Fruit fly (Drosophila melanogaster) whole organism, pupa: Measurements from ENCODE around the gene CG1607.

Experiments used
- CG10348 ChIP-seq: fragments of 200-800 bp; sonication (Bioruptor generic); IDR thresholded peaks from 2 replicates; pipeline ENCODE4 v1.3.6; 2022; ENCODE audit warnings: missing biosample characterization, missing genetic modification characterization
- CG12605 ChIP-seq: fragments of 200-800 bp; sonication (Bioruptor generic); IDR thresholded peaks from 2 replicates; pipeline ENCODE4 v1.3.6; 2022; ENCODE audit warnings: missing biosample characterization, missing genetic modification characterization
- CG13204 ChIP-seq: fragments of 200-800 bp; sonication (Bioruptor generic); optimal IDR thresholded peaks from 2 replicates; lab custom pipeline; 2018; ENCODE audit warnings: missing biosample characterization, mild to moderate bottlenecking, missing genetic modification characterization, moderate library complexity
- CG14655 ChIP-seq: fragments of 200-800 bp; sonication (Bioruptor generic); optimal IDR thresholded peaks from 3 replicates; lab custom pipeline; 2017; ENCODE audit warnings: mild to moderate bottlenecking, missing biosample characterization, missing genetic modification reagents, missing genetic modification characterization
- CG15710 ChIP-seq: fragments of 200-800 bp; sonication (Bioruptor generic); optimal IDR thresholded peaks from 2 replicates; lab custom pipeline; 2018; ENCODE audit warnings: missing biosample characterization, mild to moderate bottlenecking, missing genetic modification characterization, moderate library complexity
- CG17806 ChIP-seq: fragments of 200-800 bp; sonication (Bioruptor generic); optimal IDR thresholded peaks from 2 replicates; lab custom pipeline; 2018; ENCODE audit warnings: missing biosample characterization, mild to moderate bottlenecking, missing genetic modification characterization, moderate library complexity
- CG32121 ChIP-seq: fragments of 200-800 bp; sonication (Bioruptor generic); IDR thresholded peaks from 2 replicates; pipeline ENCODE4 v1.3.6; 2022; ENCODE audit warnings: missing biosample characterization, missing genetic modification characterization
- CG34367 ChIP-seq: fragments of 200-800 bp; sonication (Bioruptor generic); optimal IDR thresholded peaks from 2 replicates; lab custom pipeline; 2018; ENCODE audit warnings: missing biosample characterization, mild to moderate bottlenecking, missing genetic modification characterization
- CG4496 ChIP-seq: fragments of 200-800 bp; sonication (Bioruptor generic); IDR thresholded peaks from 3 replicates; pipeline ENCODE4 v1.3.6; 2022; ENCODE audit warnings: missing biosample characterization, missing genetic modification characterization
- CG8159 ChIP-seq: fragments of 200-800 bp; sonication (Bioruptor generic); optimal IDR thresholded peaks from 3 replicates; lab custom pipeline; 2018; ENCODE audit warnings: missing biosample characterization, mild to moderate bottlenecking, missing genetic modification characterization, moderate library complexity
- CG8301 ChIP-seq: fragments of 200-800 bp; sonication (Bioruptor generic); optimal IDR thresholded peaks from 2 replicates; lab custom pipeline; 2018; ENCODE audit warnings: missing biosample characterization, mild to moderate bottlenecking, missing genetic modification characterization
- CG9948 ChIP-seq: fragments of 200-800 bp; sonication (Bioruptor generic); optimal IDR thresholded peaks from 2 replicates; lab custom pipeline; 2018; ENCODE audit warnings: missing biosample characterization, mild to moderate bottlenecking, missing genetic modification characterization, moderate library complexity
- D1 ChIP-seq: fragments of 200-800 bp; sonication (Bioruptor generic); optimal IDR thresholded peaks from 2 replicates; lab custom pipeline; 2018; ENCODE audit warnings: missing biosample characterization, mild to moderate bottlenecking, missing genetic modification characterization, moderate library complexity
- EcR ChIP-seq: fragments of 200-800 bp; sonication (Bioruptor generic); optimal IDR thresholded peaks from 3 replicates; lab custom pipeline; 2019; ENCODE audit warnings: missing biosample characterization, missing genetic modification characterization, mild to moderate bottlenecking, moderate library complexity, missing genetic modification reagents
- Ets98B ChIP-seq: fragments of 200-800 bp; sonication (Bioruptor generic); IDR thresholded peaks from 2 replicates; pipeline ENCODE4 v1.3.6; 2022; ENCODE audit warnings: missing biosample characterization, missing genetic modification characterization
- Pif1A ChIP-seq: fragments of 200-800 bp; sonication (Bioruptor generic); optimal IDR thresholded peaks from 3 replicates; lab custom pipeline; 2016; ENCODE audit warnings: missing biosample characterization, missing genetic modification characterization
- Pif1B ChIP-seq: fragments of 200-800 bp; sonication (Bioruptor generic); optimal IDR thresholded peaks from 3 replicates; lab custom pipeline; 2016; ENCODE audit warnings: missing biosample characterization, missing genetic modification characterization
- Snoo ChIP-seq: fragments of 200-800 bp; sonication (Bioruptor generic); optimal IDR thresholded peaks from 3 replicates; lab custom pipeline; 2017; ENCODE audit warnings: missing biosample characterization, mild to moderate bottlenecking, missing genetic modification characterization, inconsistent platforms
- fd96Ca ChIP-seq: fragments of 200-800 bp; sonication (Bioruptor generic); IDR thresholded peaks from 3 replicates; pipeline ENCODE4 v1.3.6; 2022; ENCODE audit warnings: missing biosample characterization, missing genetic modification characterization
- gl ChIP-seq: fragments of 200-800 bp; sonication (Bioruptor generic); optimal IDR thresholded peaks from 2 replicates; lab custom pipeline; 2018; ENCODE audit warnings: missing biosample characterization, mild to moderate bottlenecking, missing genetic modification characterization
- rn ChIP-seq: fragments of 200-800 bp; sonication (Bioruptor generic); IDR thresholded peaks from 2 replicates; pipeline ENCODE4 v1.3.6; 2022; ENCODE audit warnings: missing biosample characterization, missing genetic modification characterization

CG1607 gene

dm6 chr3R:31381216-31381688, 657 bp upstream of the CG1607 start:
- TF ChIP-seq CG15710 (tag; lab: Kevin White, UChicago) (peak; percentile 60), Ets98B (GFP tag; lab: Robert Waterston, UW) (peak; percentile 66), EcR (no peak), CG4496 (GFP tag; lab: Robert Waterston, UW) (peak; percentile 78), CG8159 (tag; lab: Kevin White, UChicago) (peak; percentile 42), CG8301 (tag; lab: Kevin White, UChicago) (peak; percentile 56), CG9948 (tag; lab: Kevin White, UChicago) (peak; percentile 44), CG12605 (peak; percentile 34; the same call in 1 of the 2 replicates), Pif1A (peak; percentile 56), CG13204 (no peak), Pif1B (GFP tag; lab: Kevin White, UChicago) (peak; percentile 42), gl (tag; lab: Kevin White, UChicago) (no peak), CG14655 (GFP tag; lab: Kevin White, UChicago) (peak; percentile 62), Snoo (no peak), rn (no peak), CG34367 (peak; percentile 64), CG10348 (GFP tag; lab: Robert Waterston, UW) (no peak), CG32121 (peak; percentile 30; the same call in 1 of the 2 replicates), fd96Ca (GFP tag; lab: Robert Waterston, UW) (peak; percentile 49; the same call in 1 of the 3 replicates), CG17806 (no peak), D1 (peak; percentile 28)

dm6 chr3R:31384108-31384507, 2.2 kb downstream of the CG1607 start:
- TF ChIP-seq CG13204, result no peak
- TF ChIP-seq rn, result peak; percentile 97
- peak; percentile 97 for TF ChIP-seq CG9948 (tag; lab: Kevin White, UChicago)
- TF ChIP-seq CG12605, result peak; percentile 97
- TF ChIP-seq CG17806, result peak; percentile 97
- TF ChIP-seq CG15710 (tag; lab: Kevin White, UChicago), result peak; percentile 90
- TF ChIP-seq CG8301 (tag; lab: Kevin White, UChicago), result peak; percentile 99
- peak; percentile 93 for TF ChIP-seq CG34367
- TF ChIP-seq Snoo, result peak; percentile 98
- peak; percentile 93 for TF ChIP-seq CG8159 (tag; lab: Kevin White, UChicago)
- peak; percentile 91 for TF ChIP-seq gl (tag; lab: Kevin White, UChicago)
- TF ChIP-seq D1, result peak; percentile 81
- peak; percentile 98 for TF ChIP-seq Pif1B (GFP tag; lab: Kevin White, UChicago)
- peak; percentile 98 for TF ChIP-seq Pif1A
- TF ChIP-seq Ets98B (GFP tag; lab: Robert Waterston, UW), result peak; percentile 98
- TF ChIP-seq CG32121, result peak; percentile 99
- TF ChIP-seq CG14655 (GFP tag; lab: Kevin White, UChicago), result peak; percentile 99
- TF ChIP-seq CG4496 (GFP tag; lab: Robert Waterston, UW), result peak; percentile 99
- peak; percentile 99 for TF ChIP-seq fd96Ca (GFP tag; lab: Robert Waterston, UW)
- no peak for TF ChIP-seq EcR
- peak; percentile 89 for TF ChIP-seq CG10348 (GFP tag; lab: Robert Waterston, UW)
- TF ChIP-seq, all 21 proteins: peak for 19

- TF ChIP-seq EcR (peak; percentile 30), CG14655 (GFP tag; lab: Kevin White, UChicago) (no peak)
These were observed 4.0 kb downstream of the CG1607 start for dm6 chr3R:31385820-31386330.

dm6 chr3R:31393427-31393826, 11.5 kb downstream of the CG1607 start, which contains the start of gene CG31204:
TSS of gene CG31204 (minus strand) at chr3R:31393527.
- TF ChIP-seq CG17806, result no peak
- no peak for TF ChIP-seq CG9948 (tag; lab: Kevin White, UChicago)
- TF ChIP-seq CG12605, result no peak
- TF ChIP-seq CG8301 (tag; lab: Kevin White, UChicago), result no peak
- no peak for TF ChIP-seq EcR
- TF ChIP-seq Ets98B (GFP tag; lab: Robert Waterston, UW), result no peak
- no peak for TF ChIP-seq CG14655 (GFP tag; lab: Kevin White, UChicago)
- no peak for TF ChIP-seq rn
- TF ChIP-seq gl (tag; lab: Kevin White, UChicago), result no peak
- no peak for TF ChIP-seq CG13204
- no peak for TF ChIP-seq CG8159 (tag; lab: Kevin White, UChicago)
- no peak for TF ChIP-seq CG15710 (tag; lab: Kevin White, UChicago)
- TF ChIP-seq Snoo, result no peak
- TF ChIP-seq D1, result no peak
- no peak for TF ChIP-seq CG4496 (GFP tag; lab: Robert Waterston, UW)
- TF ChIP-seq Pif1A, result no peak

dm6 chr3R:31395222-31395831, 13.4 kb downstream of the CG1607 start, which contains the start of the genes Ugt35D1 and Gcn2:
TSS of gene Ugt35D1 (minus strand) at chr3R:31395304.
TSS of gene Gcn2 (plus strand) at chr3R:31395660.
- TF ChIP-seq CG4496 (GFP tag; lab: Robert Waterston, UW), result no peak
- no peak for TF ChIP-seq EcR
- TF ChIP-seq gl (tag; lab: Kevin White, UChicago), result no peak
- TF ChIP-seq Pif1B (GFP tag; lab: Kevin White, UChicago), result no peak
- TF ChIP-seq CG10348 (GFP tag; lab: Robert Waterston, UW), result no peak
